Worm (Caenorhabditis elegans): ENCODE results near the gene slc-17.7.

The slc-17.7 gene

DNA sequence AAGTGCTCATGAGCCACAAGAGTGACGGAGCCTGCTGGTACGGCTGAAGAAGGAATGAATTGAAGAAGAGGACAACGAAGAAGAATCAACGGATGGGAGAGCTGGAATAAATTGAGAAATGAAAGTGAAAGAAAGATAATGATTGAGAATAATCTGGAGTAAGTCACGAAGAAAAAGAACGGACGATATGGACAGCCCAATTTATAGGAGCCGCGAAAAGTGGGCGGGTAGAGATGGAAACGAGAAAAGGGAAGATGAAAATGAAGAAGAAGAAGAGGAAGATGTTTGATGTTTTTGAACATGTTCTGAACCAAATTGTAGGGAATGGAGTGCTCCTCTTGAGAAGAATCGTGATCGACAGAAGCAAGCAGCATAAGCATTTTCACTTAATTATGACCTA, at the start of gene slc-17.7:
TSS of gene slc-17.7 (minus strand) at position 101 of the 400 bp plus-strand sequence.
- TF ChIP-seq ceh-45 (GFP tag; IDR thresholded peaks at IDR 0.05): no peak
- no peak for TF ChIP-seq fkh-10 (GFP tag; optimal IDR thresholded peaks at IDR 0.05)
- no peak for TF ChIP-seq ceh-19 (GFP tag; optimal IDR thresholded peaks at IDR 0.05)
- TF ChIP-seq pha-2 (tag; optimal IDR thresholded peaks at IDR 0.05): no peak
- no peak for TF ChIP-seq npax-4 (tag; optimal IDR thresholded peaks at IDR 0.05)
- TF ChIP-seq unc-86 (tag; optimal IDR thresholded peaks at IDR 0.05): no peak
- TF ChIP-seq dmd-4 (tag; optimal IDR thresholded peaks at IDR 0.05; ENCODE audit: borderline replicate concordance): no peak
- TF ChIP-seq ceh-24 (tag; optimal IDR thresholded peaks at IDR 0.05): no peak
- TF ChIP-seq pag-3 (tag; optimal IDR thresholded peaks at IDR 0.05; ENCODE audit: borderline replicate concordance): no peak
- no peak for TF ChIP-seq ref-2 (tag; optimal IDR thresholded peaks at IDR 0.05)
- no peak for TF ChIP-seq ceh-30 (tag; optimal IDR thresholded peaks at IDR 0.05)
- no peak for TF ChIP-seq unc-55 (GFP tag; optimal IDR thresholded peaks at IDR 0.05)
- no peak for TF ChIP-seq nfya-1 (tag; optimal IDR thresholded peaks at IDR 0.05)
- TF ChIP-seq ets-4 (tag; optimal IDR thresholded peaks at IDR 0.05): no peak
- TF ChIP-seq hlh-13 (GFP tag; optimal IDR thresholded peaks at IDR 0.05): no peak
- TF ChIP-seq pax-1 (tag; optimal IDR thresholded peaks at IDR 0.05): no peak
- no peak for TF ChIP-seq hlh-8 (tag; optimal IDR thresholded peaks at IDR 0.05)
- no peak for TF ChIP-seq elt-4 (tag; optimal IDR thresholded peaks at IDR 0.05)

DNA sequence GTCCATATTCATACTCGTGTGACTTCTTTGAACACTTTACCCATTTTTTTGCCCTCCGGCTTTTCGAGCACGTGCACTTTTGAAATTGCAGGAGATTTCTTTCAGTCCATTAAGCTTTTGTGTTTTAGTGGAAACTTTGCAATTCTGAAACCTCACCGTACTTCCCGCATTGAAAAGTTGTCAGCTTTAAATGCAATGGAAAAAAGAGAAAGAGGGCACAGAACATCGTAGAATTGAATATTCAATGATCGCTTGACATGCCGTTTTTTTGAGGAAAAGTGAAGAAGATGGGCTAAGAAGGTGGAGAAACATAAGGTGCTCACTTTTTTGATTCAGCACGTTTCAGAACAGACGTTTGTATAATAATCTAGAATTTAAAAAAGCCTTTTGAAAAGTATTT, 48.1 kb upstream of the slc-17.7 start:
- no peak for TF ChIP-seq ref-2 (tag; optimal IDR thresholded peaks at IDR 0.05)
- no peak for TF ChIP-seq pag-3 (tag; optimal IDR thresholded peaks at IDR 0.05; ENCODE audit: borderline replicate concordance)
- no peak for TF ChIP-seq sox-2 (GFP tag; IDR thresholded peaks at IDR 0.05)
- TF ChIP-seq elt-4 (tag; optimal IDR thresholded peaks at IDR 0.05): no peak
- no peak for TF ChIP-seq ceh-31 (tag; optimal IDR thresholded peaks at IDR 0.05)
- TF ChIP-seq elt-2 (tag; optimal IDR thresholded peaks at IDR 0.05): no peak
- TF ChIP-seq hlh-13 (GFP tag; optimal IDR thresholded peaks at IDR 0.05): no peak
- TF ChIP-seq odd-2 (tag; optimal IDR thresholded peaks at IDR 0.05): no peak

DNA sequence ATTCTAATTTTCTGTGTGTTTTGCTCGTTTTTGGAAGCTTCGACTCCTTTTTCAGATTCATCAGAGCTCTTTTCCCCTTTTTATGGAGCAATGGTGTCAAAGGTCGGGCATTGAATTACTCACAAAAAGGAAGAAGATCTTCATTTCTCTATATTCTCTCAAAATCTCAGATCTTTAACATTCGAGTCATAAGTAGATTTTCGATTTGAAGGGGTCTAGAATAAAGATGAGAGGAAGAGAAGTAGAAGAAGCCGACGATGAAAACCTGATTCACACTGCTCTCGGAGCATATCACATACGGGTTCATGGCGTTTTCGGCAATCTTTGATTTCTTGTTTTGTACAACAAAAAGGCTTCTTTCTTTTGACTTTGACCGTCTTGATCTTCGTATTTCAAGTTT, 46.1 kb upstream of the slc-17.7 start:
- no peak for TF ChIP-seq ceh-24 (tag; optimal IDR thresholded peaks at IDR 0.05)
- TF ChIP-seq ceh-22 (tag; optimal IDR thresholded peaks at IDR 0.05): no peak
- TF ChIP-seq hlh-30 (tag; optimal IDR thresholded peaks at IDR 0.05; ENCODE audit: insufficient read depth): no peak
- TF ChIP-seq ceh-14 (tag; optimal IDR thresholded peaks at IDR 0.05): no peak
- no peak for TF ChIP-seq unc-55 (GFP tag; optimal IDR thresholded peaks at IDR 0.05)
- TF ChIP-seq F13H6.1 (tag; optimal IDR thresholded peaks at IDR 0.05): no peak
- TF ChIP-seq nhr-11 (tag; optimal IDR thresholded peaks at IDR 0.05): no peak
- TF ChIP-seq syd-9 (tag; optimal IDR thresholded peaks at IDR 0.05): no peak
- TF ChIP-seq ceh-48 (tag; optimal IDR thresholded peaks at IDR 0.05): no peak
- TF ChIP-seq ahr-1 (tag; optimal IDR thresholded peaks at IDR 0.05): no peak
- TF ChIP-seq ceh-9 (tag; optimal IDR thresholded peaks at IDR 0.05): no peak
- TF ChIP-seq Y22D7AL.16 (tag; optimal IDR thresholded peaks at IDR 0.05): no peak
- no peak for TF ChIP-seq pag-3 (tag; optimal IDR thresholded peaks at IDR 0.05; ENCODE audit: borderline replicate concordance)
- TF ChIP-seq nfya-1 (tag; optimal IDR thresholded peaks at IDR 0.05): no peak
- no peak for TF ChIP-seq dmd-4 (tag; optimal IDR thresholded peaks at IDR 0.05; ENCODE audit: borderline replicate concordance)
- TF ChIP-seq ttx-3 (tag; optimal IDR thresholded peaks at IDR 0.05): no peak
- no peak for TF ChIP-seq ceh-2 (tag; optimal IDR thresholded peaks at IDR 0.05)
- TF ChIP-seq ceh-19 (GFP tag; optimal IDR thresholded peaks at IDR 0.05): no peak

- TF ChIP-seq eyg-1 (tag; optimal IDR thresholded peaks at IDR 0.05) (no peak), unc-86 (tag; optimal IDR thresholded peaks at IDR 0.05) (no peak), pha-2 (tag; optimal IDR thresholded peaks at IDR 0.05) (no peak), C38D4.7 (GFP tag; optimal IDR thresholded peaks at IDR 0.05) (no peak), pag-3 (tag; optimal IDR thresholded peaks at IDR 0.05; ENCODE audit: borderline replicate concordance) (no peak), hlh-30 (tag; optimal IDR thresholded peaks at IDR 0.05; ENCODE audit: insufficient read depth) (no peak), ceh-48 (tag; optimal IDR thresholded peaks at IDR 0.05) (no peak), syd-9 (tag; optimal IDR thresholded peaks at IDR 0.05) (no peak), Y22D7AL.16 (tag; optimal IDR thresholded peaks at IDR 0.05) (no peak), rnt-1 (tag; optimal IDR thresholded peaks at IDR 0.05) (no peak), ceh-14 (tag; optimal IDR thresholded peaks at IDR 0.05) (no peak), tbx-2 (tag; optimal IDR thresholded peaks at IDR 0.05) (no peak), ceh-18 (tag; optimal IDR thresholded peaks at IDR 0.05) (no peak), K02D7.2 (tag; optimal IDR thresholded peaks at IDR 0.05) (no peak), C08G9.2 (tag; optimal IDR thresholded peaks at IDR 0.05) (no peak), ceh-31 (tag; optimal IDR thresholded peaks at IDR 0.05) (no peak), pha-4 (tag; optimal IDR thresholded peaks at IDR 0.05) (no peak), mec-3 (tag; optimal IDR thresholded peaks at IDR 0.05; ENCODE audit: borderline replicate concordance) (no peak), fax-1 (tag; optimal IDR thresholded peaks at IDR 0.05) (no peak), fkh-10 (GFP tag; optimal IDR thresholded peaks at IDR 0.05) (no peak)
Observed at ce11 chrV:9305116-9305515, 38.8 kb upstream of the slc-17.7 start, which contains the start of gene F44A2.3. TSS of gene F44A2.3 (plus strand) at chrV:9305416.

All from whole organism, late embryonic.